Worm (Caenorhabditis elegans) whole organism, L2 larva: ENCODE measurements around the gene math-9.
"Not testable (repeated sequence)": the region's sequence is repeated elsewhere in the genome, so short reads cannot be mapped to it uniquely, and the experiment has no call there.

Experiments
- Y55F3AM.14 ChIP-seq: fragments of 200-800 bp; sonication (Bioruptor generic); optimal IDR thresholded peaks from 2 replicates; lab custom pipeline; 2018; ENCODE audit warnings: mild to moderate bottlenecking, missing genetic modification characterization, missing compliant biosample characterization
- ama-1 ChIP-seq: fragments of 150-350 bp; optimal IDR thresholded peaks from 2 replicates; lab custom pipeline; 2018; ENCODE audit warnings: inconsistent platforms
- dmd-4 ChIP-seq: sonication (generic microtip); optimal IDR thresholded peaks from 2 replicates; lab custom pipeline; 2017; ENCODE audit warnings: missing biosample characterization, missing genetic modification characterization
- elt-3 ChIP-seq: sonication (generic microtip); optimal IDR thresholded peaks from 2 replicates; lab custom pipeline; 2017; ENCODE audit warnings: missing biosample characterization, missing genetic modification characterization
- lin-13 ChIP-seq: fragments of 150-350 bp; optimal IDR thresholded peaks from 2 replicates; lab custom pipeline; 2014; ENCODE audit warnings: missing biosample characterization, missing genetic modification reagents, missing genetic modification characterization
- mdl-1 ChIP-seq, 2 experiments: fragments of 150-350 bp in 1 of 2; sonication (generic microtip) in 1 of 2; optimal IDR thresholded peaks; 2 replicates each; lab custom pipeline; 2017; ENCODE audit warnings: missing biosample characterization in 2 of 2, missing genetic modification characterization in 2 of 2
- nhr-11 ChIP-seq: fragments of 150-350 bp; optimal IDR thresholded peaks from 2 replicates; lab custom pipeline; 2014; ENCODE audit warnings: missing biosample characterization, missing genetic modification characterization
- snpc-4 ChIP-seq: fragments of 150-350 bp; optimal IDR thresholded peaks from 2 replicates; lab custom pipeline; 2014; ENCODE audit warnings: missing biosample characterization, missing genetic modification characterization
- unc-62 ChIP-seq: fragments of 150-350 bp; optimal IDR thresholded peaks from 2 replicates; lab custom pipeline; 2014; ENCODE audit warnings: missing biosample characterization, missing genetic modification reagents, missing genetic modification characterization
- ztf-4 ChIP-seq: fragments of 150-350 bp; optimal IDR thresholded peaks from 2 replicates; lab custom pipeline; 2014; ENCODE audit warnings: missing biosample characterization, missing genetic modification characterization

DNA sequence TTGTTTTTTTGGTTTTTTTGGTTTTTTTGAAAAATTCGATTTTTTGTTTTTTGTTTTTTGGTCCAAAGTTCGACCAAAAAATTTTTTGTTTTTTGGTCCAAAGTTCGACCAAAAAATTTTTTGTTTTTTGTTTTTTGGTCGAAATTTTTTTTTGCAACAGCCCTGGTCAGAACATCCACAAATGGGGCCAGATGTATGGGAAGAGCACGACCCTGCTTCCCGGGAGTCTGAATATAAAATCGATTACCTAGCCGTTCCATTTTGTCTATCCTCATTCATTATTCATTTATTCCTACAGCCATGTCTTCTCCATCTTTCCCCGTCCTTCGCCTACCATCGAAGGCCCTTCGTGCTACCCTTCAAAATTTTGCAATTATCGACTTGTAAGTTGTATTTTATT is 36.5 kb downstream of the math-9 start, which contains the start of gene fbxb-95:
- TF ChIP-seq lin-13; Y55F3AM.14; ama-1 (lab: Kevin White, UChicago); dmd-4 (tag; lab: Kevin White, UChicago); nhr-11 (tag; lab: Kevin White, UChicago); ztf-4; unc-62 (GFP tag; lab: Kevin White, UChicago); snpc-4; mdl-1 (tag; optimal IDR thresholded peaks at IDR 0.05; lab: Kevin White, UChicago); elt-3: not testable (repeated sequence)
